Fruit fly (Drosophila melanogaster) whole organism: Measurements from ENCODE around the gene Arfrp1.

Experiments
- CG8478 ChIP-seq: fragments of >200 bp; optimal IDR thresholded peaks from 2 replicates; lab custom pipeline; 2018; ENCODE audit warnings: inconsistent platforms
- Dll ChIP-seq: fragments of >200 bp; optimal IDR thresholded peaks from 2 replicates; lab custom pipeline; 2017
- EcR ChIP-seq, 2 experiments: fragments of >200 bp; optimal IDR thresholded peaks; 2 replicates each; lab custom pipeline; 2017; ENCODE audit warnings: missing biosample characterization in 2 of 2, missing genetic modification characterization in 2 of 2, missing genetic modification reagents in 2 of 2
- pan ChIP-seq: fragments of >200 bp; optimal IDR thresholded peaks from 2 replicates; lab custom pipeline; 2017
- psq ChIP-seq: fragments of >200 bp; optimal IDR thresholded peaks from 2 replicates; lab custom pipeline; 2017
- usp ChIP-seq: fragments of >200 bp; optimal IDR thresholded peaks from 2 replicates; lab custom pipeline; 2017; ENCODE audit warnings: missing biosample characterization, missing genetic modification characterization, mixed read lengths

Gene Arfrp1

dm6 chrX:9106775-9107283 is at the start of gene Arfrp1:
TSS of gene Arfrp1 (plus strand) at chrX:9107069.
- TF ChIP-seq EcR (GFP tag; optimal IDR thresholded peaks at IDR 0.05; lab: Kevin White, UChicago) (no peak), CG8478 (lab: Kevin White, UChicago) (no peak), pan (lab: Kevin White, UChicago) (no peak), usp (GFP tag; lab: Kevin White, UChicago) (no peak), Dll (lab: Kevin White, UChicago) (no peak), psq (lab: Kevin White, UChicago) (no peak)

- TF ChIP-seq pan (lab: Kevin White, UChicago) (no peak), psq (lab: Kevin White, UChicago) (no peak), CG8478 (lab: Kevin White, UChicago) (no peak), EcR (GFP tag; optimal IDR thresholded peaks at IDR 0.05; lab: Kevin White, UChicago) (no peak), Dll (lab: Kevin White, UChicago) (no peak), usp (GFP tag; lab: Kevin White, UChicago) (no peak)
Measured at dm6 chrX:9060078-9060477, 46.8 kb upstream of the Arfrp1 start.

- no peak for TF ChIP-seq pan (lab: Kevin White, UChicago)
- no peak for TF ChIP-seq CG8478 (lab: Kevin White, UChicago)
- no peak for TF ChIP-seq Dll (lab: Kevin White, UChicago)
- TF ChIP-seq psq (lab: Kevin White, UChicago), result no peak
- TF ChIP-seq usp (GFP tag; lab: Kevin White, UChicago), result no peak
- no peak for TF ChIP-seq EcR (GFP tag; optimal IDR thresholded peaks at IDR 0.05; lab: Kevin White, UChicago)
Measured at dm6 chrX:9061299-9061698, 45.6 kb upstream of the Arfrp1 start.

DNA sequence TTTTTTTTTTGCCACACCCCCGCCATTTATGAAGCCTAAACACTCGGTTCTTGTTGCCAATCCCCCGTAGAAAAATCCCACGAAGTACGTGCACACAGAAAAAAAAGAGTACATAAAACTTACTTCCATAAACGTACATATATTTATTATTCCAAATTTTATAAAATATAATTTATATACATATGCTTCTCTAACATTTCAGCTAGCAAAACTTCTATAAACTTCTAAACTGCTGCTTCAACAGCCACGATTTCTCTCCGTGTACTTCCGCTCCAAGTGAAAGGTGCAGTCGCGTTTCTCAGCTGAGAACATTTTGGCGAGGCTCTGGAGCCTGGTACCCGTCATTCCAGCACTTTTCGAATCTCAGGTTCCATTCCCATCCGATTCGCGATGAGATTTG is 44.2 kb upstream of the Arfrp1 start:
- no peak for TF ChIP-seq EcR (GFP tag; optimal IDR thresholded peaks at IDR 0.05; lab: Kevin White, UChicago)
- no peak for TF ChIP-seq psq (lab: Kevin White, UChicago)

dm6 chrX:9063425-9063824 is 43.4 kb upstream of the Arfrp1 start:
- no peak for TF ChIP-seq psq (lab: Kevin White, UChicago)
- TF ChIP-seq CG8478 (lab: Kevin White, UChicago), result no peak

DNA sequence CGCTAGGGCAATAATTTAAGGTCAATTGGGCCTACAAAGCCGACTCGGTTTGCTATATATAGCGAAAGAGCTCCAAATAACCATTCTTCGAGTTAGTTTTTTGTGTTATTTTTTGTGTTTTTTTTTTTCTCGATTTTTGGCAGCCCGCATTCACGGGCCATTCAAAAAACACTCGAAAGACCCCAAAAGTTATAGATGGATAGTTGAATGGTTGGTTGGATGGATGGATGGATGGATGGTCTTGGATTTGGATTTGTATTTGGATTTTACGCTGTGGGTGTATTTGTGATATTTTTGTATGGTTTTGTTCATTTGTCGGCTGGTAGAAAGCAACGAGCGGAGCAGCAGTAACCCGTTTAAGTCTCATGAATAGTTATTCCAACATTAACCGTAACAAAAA is 42.8 kb upstream of the Arfrp1 start:
- TF ChIP-seq psq (lab: Kevin White, UChicago), result no peak
- TF ChIP-seq Dll (lab: Kevin White, UChicago), result no peak
- no peak for TF ChIP-seq pan (lab: Kevin White, UChicago)
- no peak for TF ChIP-seq EcR (GFP tag; optimal IDR thresholded peaks at IDR 0.05; lab: Kevin White, UChicago)
- no peak for TF ChIP-seq CG8478 (lab: Kevin White, UChicago)
- TF ChIP-seq usp (GFP tag; lab: Kevin White, UChicago), result no peak

DNA sequence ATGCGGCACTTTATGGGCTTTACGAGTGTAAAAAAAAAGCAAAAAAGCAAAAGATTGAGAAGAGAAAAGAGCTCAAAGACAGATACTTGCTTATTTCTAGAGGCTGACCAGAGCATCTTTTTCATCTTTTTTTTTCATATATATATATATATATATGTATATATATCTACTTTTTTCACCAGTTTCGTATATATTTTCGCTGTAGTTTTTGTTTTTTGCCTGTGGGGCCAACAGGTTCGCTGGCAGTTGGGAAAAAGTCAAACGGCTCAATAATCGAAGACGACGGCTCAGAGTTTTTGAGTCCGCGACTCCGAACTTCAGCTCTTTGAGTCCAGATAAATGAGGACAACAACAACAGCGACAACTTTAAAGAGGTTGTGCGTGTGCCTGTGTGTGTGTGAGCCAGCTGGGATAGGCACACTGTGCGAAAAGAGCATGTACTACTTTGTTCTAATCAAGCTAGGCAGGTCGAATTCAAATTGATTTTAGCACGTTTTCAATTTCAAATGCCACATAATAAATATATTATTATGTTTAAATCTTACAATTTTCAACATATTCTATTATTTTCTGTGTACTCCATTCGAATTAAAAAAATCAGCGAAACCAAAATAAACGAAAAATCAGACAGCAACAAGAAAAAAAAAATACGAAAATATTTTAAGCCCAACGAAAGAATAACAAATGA is 39.9 kb upstream of the Arfrp1 start:
- no peak for TF ChIP-seq usp (GFP tag; lab: Kevin White, UChicago)
- no peak for TF ChIP-seq pan (lab: Kevin White, UChicago)
- no peak for TF ChIP-seq psq (lab: Kevin White, UChicago)
- TF ChIP-seq EcR (GFP tag; optimal IDR thresholded peaks at IDR 0.05; lab: Kevin White, UChicago), result no peak
- TF ChIP-seq Dll (lab: Kevin White, UChicago), result no peak
- TF ChIP-seq CG8478 (lab: Kevin White, UChicago), result no peak

dm6 chrX:9067754-9068477 is 39.0 kb upstream of the Arfrp1 start, which contains the start of gene CG15365:
TSS of gene CG15365 (minus strand) at chrX:9067983.
- TF ChIP-seq CG8478 (lab: Kevin White, UChicago) (no peak), EcR (GFP tag; optimal IDR thresholded peaks at IDR 0.05; lab: Kevin White, UChicago) (no peak), pan (lab: Kevin White, UChicago) (no peak), psq (lab: Kevin White, UChicago) (no peak), usp (GFP tag; lab: Kevin White, UChicago) (no peak), Dll (lab: Kevin White, UChicago) (no peak)

dm6 chrX:9068822-9069221 is 38.0 kb upstream of the Arfrp1 start:
- TF ChIP-seq CG8478 (lab: Kevin White, UChicago), result no peak
- TF ChIP-seq usp (GFP tag; lab: Kevin White, UChicago), result no peak
- TF ChIP-seq pan (lab: Kevin White, UChicago), result no peak
- TF ChIP-seq psq (lab: Kevin White, UChicago), result no peak
- no peak for TF ChIP-seq EcR (GFP tag; optimal IDR thresholded peaks at IDR 0.05; lab: Kevin White, UChicago)
- TF ChIP-seq Dll (lab: Kevin White, UChicago), result no peak

DNA sequence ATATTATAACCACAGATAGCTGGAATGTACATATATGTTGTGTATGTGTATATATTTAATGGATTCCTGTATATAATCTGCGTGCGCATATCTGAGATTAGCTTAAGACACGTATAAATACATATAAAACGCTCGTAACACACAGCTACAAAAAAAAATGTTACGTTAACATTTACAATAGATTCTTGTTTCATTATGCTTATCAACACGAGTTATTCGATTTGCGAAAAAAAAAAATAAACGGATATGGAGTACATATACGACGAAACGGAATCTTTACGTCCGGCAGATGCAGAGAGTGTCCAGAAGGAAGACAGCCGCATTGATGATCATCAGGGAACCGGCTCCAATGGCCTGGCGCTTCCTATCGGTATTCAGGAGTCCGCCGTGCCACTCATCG is 35.6 kb upstream of the Arfrp1 start, which contains the start of gene CG10970:
TSS of gene CG10970 (minus strand) at position 101 of the 400 bp plus-strand sequence.
- no peak for TF ChIP-seq pan (lab: Kevin White, UChicago)

- no peak for TF ChIP-seq pan (lab: Kevin White, UChicago)
Measured at dm6 chrX:9074040-9074439, 32.8 kb upstream of the Arfrp1 start.
